Worm (Caenorhabditis elegans): ENCODE results near the gene F58H7.1.
"Not testable (repeated sequence)": the region's sequence is repeated elsewhere in the genome, so short reads cannot be mapped to it uniquely, and the experiment has no call there.

Gene F58H7.1

DNA sequence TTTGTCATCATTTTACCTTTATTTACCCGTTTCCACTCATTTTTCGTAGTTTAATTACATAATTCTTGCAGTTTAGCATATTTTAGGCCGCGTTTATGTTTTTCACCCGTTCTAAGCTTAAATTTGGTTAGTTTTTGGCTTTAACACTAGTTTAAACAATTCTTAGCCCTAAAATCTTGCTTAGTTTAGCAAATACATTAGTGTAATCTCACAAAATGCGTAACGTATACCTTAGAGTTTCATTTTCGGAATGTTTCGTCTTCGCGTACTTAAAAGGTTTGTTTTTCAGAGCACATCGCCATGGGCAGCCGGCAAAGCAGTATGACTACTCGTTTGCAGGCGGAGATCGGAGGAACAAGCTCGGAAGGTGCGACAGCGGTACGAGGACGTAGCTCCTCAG is 15.9 kb downstream of the F58H7.1 start, which contains the start of gene F58H7.5:
Gene F58H7.5 (plus strand): TSS at position 301 of the 400 bp plus-strand sequence.
- no peak for TF ChIP-seq F13C5.2 (tag; optimal IDR thresholded peaks at IDR 0.05)
- TF ChIP-seq hmg-4 (GFP tag; optimal IDR thresholded peaks at IDR 0.05): no peak
- no peak for TF ChIP-seq tra-4 (tag; optimal IDR thresholded peaks at IDR 0.05)
- TF ChIP-seq ceh-13 (GFP tag; optimal IDR thresholded peaks at IDR 0.05): no peak
- TF ChIP-seq pes-1 (GFP tag; IDR thresholded peaks at IDR 0.05): no peak

DNA sequence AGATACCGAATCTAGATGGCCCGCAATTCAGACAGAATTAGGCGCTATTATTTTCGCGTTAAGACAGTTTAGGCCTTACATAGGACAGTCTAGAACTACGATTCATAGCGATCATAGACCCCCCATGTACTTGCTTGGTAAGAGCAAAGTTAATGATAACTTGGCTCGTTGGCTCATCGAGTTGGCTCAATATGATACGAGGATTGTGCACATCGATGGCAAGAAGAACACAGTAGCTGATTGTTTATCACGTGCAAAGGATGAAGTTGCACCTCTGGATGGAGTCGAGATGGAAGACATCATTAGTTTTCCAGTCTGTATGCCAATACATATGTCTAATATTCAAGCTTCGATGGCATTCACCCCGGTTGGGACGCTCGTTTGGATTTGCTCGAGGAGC is 18.0 kb downstream of the F58H7.1 start:
- no peak for TF ChIP-seq ceh-36 (tag; optimal IDR thresholded peaks at IDR 0.05)
- TF ChIP-seq scrt-1 (GFP tag; IDR thresholded peaks at IDR 0.05): no peak
- no peak for TF ChIP-seq ceh-13 (GFP tag; optimal IDR thresholded peaks at IDR 0.05)

DNA sequence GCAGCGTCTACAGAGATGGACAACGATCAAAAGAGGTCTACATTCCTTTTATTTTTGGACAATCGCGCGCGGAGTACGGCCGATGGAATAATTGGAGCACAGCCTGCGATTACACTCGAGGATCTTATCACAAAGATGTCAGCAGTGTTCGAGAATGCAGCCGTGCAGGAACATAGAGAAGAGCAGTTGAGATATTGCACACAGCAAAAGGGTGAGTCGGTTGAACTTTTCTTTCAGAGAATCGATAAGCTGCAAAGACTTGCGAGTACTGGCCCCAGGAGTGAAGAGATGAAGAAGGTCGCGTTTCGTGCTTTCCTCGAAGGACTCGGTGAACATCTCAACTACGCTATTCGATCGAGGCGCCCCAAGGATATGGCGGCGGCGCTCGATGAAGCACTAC is 20.8 kb downstream of the F58H7.1 start:
- TF ChIP-seq ama-1 (optimal IDR thresholded peaks at IDR 0.05) (no peak), hmg-4 (GFP tag; optimal IDR thresholded peaks at IDR 0.05) (no peak), ets-7 (tag; optimal IDR thresholded peaks at IDR 0.05) (no peak), pes-1 (GFP tag; IDR thresholded peaks at IDR 0.05) (no peak)

DNA sequence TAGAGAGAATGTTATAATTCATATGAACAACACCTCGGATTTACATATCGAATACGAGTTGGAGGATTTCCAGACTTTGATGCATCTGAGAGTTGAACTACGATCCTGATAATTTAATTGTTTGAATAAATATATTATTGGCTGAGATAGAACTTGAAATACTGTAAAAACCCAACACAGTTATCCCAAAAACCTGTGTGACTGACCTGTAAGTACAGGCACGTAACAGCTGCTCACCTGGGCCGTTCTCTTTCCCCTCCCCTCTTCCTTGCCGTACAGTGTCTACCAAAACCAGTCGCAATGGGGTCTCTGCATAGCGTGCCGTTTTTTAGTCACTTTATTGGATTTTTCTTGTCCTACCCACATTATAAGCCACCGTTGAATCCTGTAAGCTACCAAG is 30.7 kb downstream of the F58H7.1 start, which contains the start of gene fbxc-12:
Gene fbxc-12 (plus strand): TSS at position 301 of the 400 bp plus-strand sequence.
- TF ChIP-seq sea-1 (GFP tag; conservative IDR thresholded peaks at IDR 0.05); hmbx-1 (tag; optimal IDR thresholded peaks at IDR 0.05); tbx-37 (GFP tag; conservative IDR thresholded peaks at IDR 0.05): not testable (repeated sequence)

DNA sequence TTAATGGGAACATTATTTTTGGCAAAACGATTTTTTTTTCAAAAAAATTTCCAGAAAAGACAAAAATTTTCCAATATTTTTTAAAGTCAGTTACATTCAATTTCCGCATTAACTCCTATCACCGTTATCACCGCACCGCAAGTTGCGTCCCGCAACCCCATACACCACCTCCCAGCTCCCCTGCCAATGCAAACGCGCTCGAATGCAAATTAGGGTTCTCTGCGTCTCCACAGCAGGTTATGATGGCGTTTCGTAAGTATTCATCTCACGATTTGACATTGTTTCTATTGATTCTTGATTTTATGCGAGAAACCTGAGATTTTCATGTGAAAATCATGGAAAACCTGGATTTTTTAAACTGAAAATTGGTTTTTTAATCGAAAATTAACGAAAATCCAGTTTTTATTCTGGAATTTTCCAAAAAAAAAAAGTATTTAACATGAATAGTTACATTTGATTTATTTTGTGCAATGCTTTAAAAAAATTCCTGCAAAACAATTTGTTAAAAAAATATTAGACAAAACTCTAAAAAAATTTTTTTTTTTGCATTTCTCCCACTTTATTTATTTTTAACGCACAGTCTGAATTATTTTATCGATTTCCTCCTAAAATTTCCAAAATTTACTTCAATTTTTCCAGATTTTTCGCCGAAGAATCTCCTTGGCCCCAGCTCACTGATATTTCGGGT is 50.8 kb downstream of the F58H7.1 start, which contains the start of gene mak-2:
Gene mak-2 (plus strand): TSS at position 638 of the 688 bp plus-strand sequence.
- TF ChIP-seq hnd-1 (tag; optimal IDR thresholded peaks at IDR 0.05) (no peak), F13C5.2 (tag; optimal IDR thresholded peaks at IDR 0.05) (peak; percentile 64)

Measured in whole organism, early embryonic.